Worm (Caenorhabditis elegans) whole organism, mixed stage, embryonic: Measurements from ENCODE around the gene uaf-2.

Source experiments
- M03D4.4 ChIP-seq: sonication (generic microtip); optimal IDR thresholded peaks from 2 replicates; lab custom pipeline; 2017; ENCODE audit warnings: mild to moderate bottlenecking, missing genetic modification characterization, missing compliant biosample characterization
- blmp-1 ChIP-seq: fragments of 150-350 bp; optimal IDR thresholded peaks from 2 replicates; lab custom pipeline; 2014; ENCODE audit warnings: missing biosample characterization, missing genetic modification characterization
- ces-1 ChIP-seq: fragments of 150-350 bp; optimal IDR thresholded peaks from 2 replicates; lab custom pipeline; 2014; ENCODE audit warnings: missing biosample characterization, missing genetic modification reagents, missing genetic modification characterization
- elt-1 ChIP-seq: sonication (generic microtip); optimal IDR thresholded peaks from 2 replicates; lab custom pipeline; 2017; ENCODE audit warnings: missing genetic modification characterization, mild to moderate bottlenecking, missing compliant biosample characterization, antibody characterized with exemption, moderate library complexity, borderline replicate concordance; ENCODE audit not compliant: insufficient read depth
- elt-3 ChIP-seq: fragments of 150-350 bp; optimal IDR thresholded peaks from 2 replicates; lab custom pipeline; 2014; ENCODE audit warnings: missing biosample characterization, missing genetic modification characterization
- mab-5 ChIP-seq: fragments of 150-350 bp; optimal IDR thresholded peaks from 2 replicates; lab custom pipeline; 2014; ENCODE audit warnings: missing biosample characterization, missing genetic modification characterization
- nhr-12 ChIP-seq: fragments of 150-350 bp; optimal IDR thresholded peaks from 2 replicates; lab custom pipeline; 2014; ENCODE audit warnings: missing biosample characterization, missing genetic modification characterization
- nhr-237 ChIP-seq: fragments of 150-350 bp; optimal IDR thresholded peaks from 2 replicates; lab custom pipeline; 2014; ENCODE audit warnings: missing biosample characterization, missing genetic modification characterization
- nhr-76 ChIP-seq: sonication (generic microtip); optimal IDR thresholded peaks from 2 replicates; lab custom pipeline; 2017; ENCODE audit warnings: missing biosample characterization, missing genetic modification characterization
- pha-4 ChIP-seq: fragments of 150-350 bp; optimal IDR thresholded peaks from 2 replicates; lab custom pipeline; 2018; ENCODE audit warnings: missing biosample characterization, missing genetic modification reagents, missing genetic modification characterization
- snpc-4 ChIP-seq: fragments of 150-350 bp; optimal IDR thresholded peaks from 2 replicates; lab custom pipeline; 2014; ENCODE audit warnings: missing biosample characterization, missing genetic modification characterization
- sptf-1 ChIP-seq: sonication (generic microtip); optimal IDR thresholded peaks from 2 replicates; lab custom pipeline; 2017; ENCODE audit warnings: mild to moderate bottlenecking, missing genetic modification characterization, moderate library complexity, missing compliant biosample characterization
- unc-62 ChIP-seq: fragments of 150-350 bp; optimal IDR thresholded peaks from 2 replicates; lab custom pipeline; 2014; ENCODE audit warnings: missing biosample characterization, missing genetic modification reagents, missing genetic modification characterization
- ztf-11 ChIP-seq: fragments of 150-350 bp; optimal IDR thresholded peaks from 2 replicates; lab custom pipeline; 2014; ENCODE audit warnings: missing biosample characterization, missing genetic modification characterization

DNA sequence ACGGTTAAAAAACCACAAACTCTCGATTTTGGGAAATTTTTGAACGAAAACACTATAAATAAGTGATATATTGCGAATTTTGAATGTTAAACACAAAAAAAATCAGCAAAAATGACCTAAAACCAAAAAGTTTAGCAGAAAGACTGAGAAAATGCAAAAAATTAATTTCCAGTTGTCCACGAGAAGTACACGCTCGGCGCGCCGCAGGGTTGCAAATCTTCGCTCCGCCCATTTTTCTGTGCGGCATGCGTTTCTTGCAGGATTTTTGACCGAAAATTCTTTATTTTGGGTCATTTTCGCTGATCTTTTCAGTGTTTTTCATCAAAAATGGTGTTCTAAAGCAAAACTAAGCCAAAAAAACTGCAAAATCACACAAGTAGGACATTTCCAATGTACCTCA, 33.7 kb downstream of the uaf-2 start:
- TF ChIP-seq M03D4.4 (tag; lab: Kevin White, UChicago) = no peak
- TF ChIP-seq unc-62 (GFP tag; lab: Kevin White, UChicago) = no peak
- no peak for TF ChIP-seq nhr-76
- no peak for TF ChIP-seq mab-5 (tag; lab: Kevin White, UChicago)
- TF ChIP-seq snpc-4 (tag; lab: Kevin White, UChicago) = no peak
- TF ChIP-seq ces-1 (GFP tag; lab: Kevin White, UChicago) = no peak
- TF ChIP-seq blmp-1 = no peak
- TF ChIP-seq ztf-11 = no peak
- TF ChIP-seq pha-4 (tag; lab: Kevin White, UChicago) = no peak
- no peak for TF ChIP-seq elt-1 (tag; lab: Kevin White, UChicago)
- no peak for TF ChIP-seq nhr-237 (tag; lab: Kevin White, UChicago)
- TF ChIP-seq nhr-12 (tag; lab: Kevin White, UChicago) = no peak
- no peak for TF ChIP-seq sptf-1
- TF ChIP-seq elt-3 (tag; lab: Kevin White, UChicago) = no peak
